Fruit fly (Drosophila melanogaster) whole organism, embryonic: ENCODE results near the gene Nsun5.

Experiments used
- CG11456 ChIP-seq: fragments of 200-800 bp; sonication (Bioruptor generic); IDR thresholded peaks from 3 replicates; pipeline ENCODE4 v1.3.6; 2022; ENCODE audit warnings: missing biosample characterization, missing genetic modification characterization
- CG15073 ChIP-seq: fragments of 200-800 bp; sonication (Bioruptor generic); optimal IDR thresholded peaks from 2 replicates; lab custom pipeline; 2016; ENCODE audit warnings: missing biosample characterization, missing genetic modification characterization
- CG15269 ChIP-seq: fragments of 200-800 bp; sonication (Bioruptor generic); optimal IDR thresholded peaks from 2 replicates; lab custom pipeline; 2018; ENCODE audit warnings: missing biosample characterization, mild to moderate bottlenecking, missing genetic modification characterization, moderate library complexity
- CG1529 ChIP-seq: fragments of 200-800 bp; sonication (Bioruptor generic); optimal IDR thresholded peaks from 3 replicates; lab custom pipeline; 2018; ENCODE audit warnings: missing biosample characterization, missing genetic modification characterization
- CG17829 ChIP-seq: fragments of 200-800 bp; optimal IDR thresholded peaks from 2 replicates; lab custom pipeline; 2019; ENCODE audit warnings: missing biosample characterization, mild to moderate bottlenecking, missing genetic modification characterization, moderate library complexity
- CG18476 ChIP-seq: fragments of 200-800 bp; sonication (Bioruptor generic); optimal IDR thresholded peaks from 2 replicates; lab custom pipeline; 2016; ENCODE audit warnings: missing biosample characterization, mild to moderate bottlenecking, missing genetic modification characterization
- CG2678 ChIP-seq: fragments of 200-800 bp; sonication (Bioruptor generic); optimal IDR thresholded peaks from 3 replicates; lab custom pipeline; 2019; ENCODE audit warnings: missing biosample characterization, mild to moderate bottlenecking, missing genetic modification characterization, moderate library complexity
- CG30020 ChIP-seq: fragments of 200-800 bp; optimal IDR thresholded peaks from 2 replicates; lab custom pipeline; 2019; ENCODE audit warnings: missing biosample characterization, mild to moderate bottlenecking, missing genetic modification characterization, moderate library complexity
- CG3407 ChIP-seq: fragments of 200-800 bp; sonication (Bioruptor generic); optimal IDR thresholded peaks from 2 replicates; lab custom pipeline; 2018; ENCODE audit warnings: missing biosample characterization, mild to moderate bottlenecking, missing genetic modification characterization
- CG3995 ChIP-seq: fragments of 200-800 bp; sonication (Bioruptor generic); optimal IDR thresholded peaks from 3 replicates; lab custom pipeline; 2016; ENCODE audit warnings: missing biosample characterization, missing genetic modification characterization
- CG42726 ChIP-seq: fragments of 200-800 bp; sonication (Bioruptor generic); IDR thresholded peaks from 2 replicates; pipeline ENCODE4 v1.3.6; 2022; ENCODE audit warnings: missing biosample characterization, missing genetic modification characterization; ENCODE audit not compliant: partially characterized antibody
- CG4404 ChIP-seq: fragments of 200-800 bp; sonication (Bioruptor generic); IDR thresholded peaks from 2 replicates; pipeline ENCODE4 v1.3.6; 2022; ENCODE audit warnings: missing biosample characterization, missing genetic modification characterization
- CG4707 ChIP-seq: fragments of 200-800 bp; sonication (Bioruptor generic); optimal IDR thresholded peaks from 2 replicates; lab custom pipeline; 2018; ENCODE audit warnings: missing biosample characterization, mild to moderate bottlenecking, missing genetic modification characterization, moderate library complexity
- Deaf1 ChIP-seq: fragments of 200-800 bp; optimal IDR thresholded peaks from 3 replicates; lab custom pipeline; 2019; ENCODE audit warnings: missing biosample characterization, mild to moderate bottlenecking, missing genetic modification characterization, moderate library complexity
- Dip3 ChIP-seq: fragments of 200-800 bp; sonication (Bioruptor generic); optimal IDR thresholded peaks from 3 replicates; lab custom pipeline; 2016; ENCODE audit warnings: missing biosample characterization, missing genetic modification characterization
- ERR ChIP-seq: fragments of 200-800 bp; sonication (Bioruptor generic); optimal IDR thresholded peaks from 2 replicates; lab custom pipeline; 2016; ENCODE audit warnings: missing biosample characterization, missing genetic modification characterization
- HLH54F ChIP-seq: fragments of 200-800 bp; sonication (Bioruptor generic); optimal IDR thresholded peaks from 3 replicates; lab custom pipeline; 2016; ENCODE audit warnings: missing biosample characterization, missing genetic modification characterization
- HmgZ ChIP-seq: fragments of 200-800 bp; sonication (Bioruptor generic); optimal IDR thresholded peaks from 2 replicates; lab custom pipeline; 2018; ENCODE audit warnings: missing biosample characterization, mild to moderate bottlenecking, missing genetic modification characterization
- Hsf ChIP-seq: fragments of 200-800 bp; sonication (Bioruptor generic); optimal IDR thresholded peaks from 3 replicates; lab custom pipeline; 2016; ENCODE audit warnings: missing biosample characterization, missing genetic modification characterization
- Neu2 ChIP-seq: fragments of 200-800 bp; sonication (Bioruptor generic); optimal IDR thresholded peaks from 3 replicates; lab custom pipeline; 2016; ENCODE audit warnings: missing biosample characterization, missing genetic modification characterization, borderline replicate concordance
- Rfx ChIP-seq: fragments of 200-800 bp; sonication (Bioruptor generic); IDR thresholded peaks from 2 replicates; pipeline ENCODE4 v1.3.6; 2022; ENCODE audit warnings: missing biosample characterization, missing genetic modification characterization
- Spps ChIP-seq: fragments of 200-800 bp; sonication (Bioruptor generic); optimal IDR thresholded peaks from 2 replicates; lab custom pipeline; 2018; ENCODE audit warnings: missing biosample characterization, mild to moderate bottlenecking, missing genetic modification characterization
- Sry-δ ChIP-seq: fragments of 200-800 bp; sonication (Bioruptor generic); optimal IDR thresholded peaks from 2 replicates; lab custom pipeline; 2016; ENCODE audit warnings: missing biosample characterization, missing genetic modification characterization
- Tbp ChIP-seq: fragments of >200 bp; optimal IDR thresholded peaks from 2 replicates; lab custom pipeline; 2018; ENCODE audit warnings: missing biosample characterization, missing genetic modification characterization
- Trl ChIP-seq, 3 experiments: fragments of >200 bp in 2 of 3; fragments of 200-800 bp in 1 of 3; sonication (Bioruptor generic) in 1 of 3; optimal IDR thresholded peaks; 2 replicates in 1 of 3; 3 replicates in 2 of 3; lab custom pipeline; 2016 to 2017; ENCODE audit warnings: missing biosample characterization in 1 of 3, missing genetic modification characterization in 1 of 3
- Xrp1 ChIP-seq: fragments of 200-800 bp; sonication (Bioruptor generic); IDR thresholded peaks from 2 replicates; pipeline ENCODE4 v1.3.6; 2022; ENCODE audit warnings: missing biosample characterization, missing genetic modification characterization
- caup ChIP-seq: fragments of 200-800 bp; sonication (Bioruptor generic); optimal IDR thresholded peaks from 3 replicates; lab custom pipeline; 2017; ENCODE audit warnings: missing biosample characterization, mild to moderate bottlenecking, missing genetic modification characterization, moderate library complexity; ENCODE audit not compliant: severe bottlenecking
- chm ChIP-seq: fragments of 200-800 bp; sonication (Bioruptor generic); IDR thresholded peaks from 2 replicates; pipeline ENCODE4 v1.3.6; 2022; ENCODE audit warnings: missing biosample characterization, missing genetic modification characterization
- ci ChIP-seq: fragments of 200-800 bp; sonication (Bioruptor generic); IDR thresholded peaks from 3 replicates; pipeline ENCODE4 v1.3.6; 2022; ENCODE audit warnings: missing biosample characterization, missing genetic modification characterization
- eve ChIP-seq, 2 experiments: fragments of >200 bp; optimal IDR thresholded peaks; 2 replicates each; lab custom pipeline; 2017; ENCODE audit warnings: missing biosample characterization in 2 of 2, missing genetic modification characterization in 2 of 2
- ftz-f1 ChIP-seq: fragments of 200-800 bp; sonication (Bioruptor generic); optimal IDR thresholded peaks from 2 replicates; lab custom pipeline; 2016; ENCODE audit warnings: missing biosample characterization, missing genetic modification characterization
- grau ChIP-seq: fragments of 200-800 bp; optimal IDR thresholded peaks from 3 replicates; lab custom pipeline; 2019; ENCODE audit warnings: missing biosample characterization, mild to moderate bottlenecking, missing genetic modification characterization, moderate library complexity
- hth ChIP-seq: fragments of >200 bp; optimal IDR thresholded peaks from 2 replicates; lab custom pipeline; 2017; ENCODE audit warnings: inconsistent platforms
- ind ChIP-seq: fragments of 200-800 bp; sonication (Bioruptor generic); optimal IDR thresholded peaks from 3 replicates; lab custom pipeline; 2016; ENCODE audit warnings: missing biosample characterization, missing genetic modification characterization
- jing ChIP-seq: fragments of 200-800 bp; sonication (Bioruptor generic); optimal IDR thresholded peaks from 2 replicates; lab custom pipeline; 2018; ENCODE audit warnings: missing biosample characterization, mild to moderate bottlenecking, missing genetic modification characterization
- jumu ChIP-seq: fragments of 200-800 bp; sonication (Bioruptor generic); optimal IDR thresholded peaks from 3 replicates; lab custom pipeline; 2016; ENCODE audit warnings: missing biosample characterization, missing genetic modification characterization
- kni ChIP-seq: fragments of 200-800 bp; sonication (Bioruptor generic); optimal IDR thresholded peaks from 3 replicates; lab custom pipeline; 2017; ENCODE audit warnings: mild to moderate bottlenecking, missing biosample characterization, missing genetic modification reagents, missing genetic modification characterization
- maf-S ChIP-seq: fragments of 200-800 bp; sonication (Bioruptor generic); optimal IDR thresholded peaks from 2 replicates; lab custom pipeline; 2016; ENCODE audit warnings: missing biosample characterization, missing genetic modification characterization
- nmo ChIP-seq: fragments of 200-800 bp; sonication (Bioruptor generic); optimal IDR thresholded peaks from 2 replicates; lab custom pipeline; 2018; ENCODE audit warnings: missing biosample characterization, mild to moderate bottlenecking, missing genetic modification characterization, moderate library complexity
- odd ChIP-seq: fragments of 200-800 bp; sonication (Bioruptor generic); optimal IDR thresholded peaks from 2 replicates; lab custom pipeline; 2017; ENCODE audit warnings: missing biosample characterization, mild to moderate bottlenecking, missing genetic modification characterization
- otp ChIP-seq: fragments of 200-800 bp; sonication (Bioruptor generic); IDR thresholded peaks from 3 replicates; pipeline ENCODE4, ENCODE4 v1.3.6; 2022; ENCODE audit warnings: missing biosample characterization, missing genetic modification characterization
- peb ChIP-seq: fragments of 200-800 bp; sonication (Bioruptor generic); IDR thresholded peaks from 2 replicates; pipeline ENCODE4 v1.3.6; 2022; ENCODE audit warnings: missing biosample characterization, missing genetic modification characterization
- repo ChIP-seq: fragments of 200-800 bp; sonication (Bioruptor generic); optimal IDR thresholded peaks from 2 replicates; lab custom pipeline; 2016; ENCODE audit warnings: missing biosample characterization, missing genetic modification characterization
- sim ChIP-seq: fragments of 200-800 bp; sonication (Bioruptor generic); IDR thresholded peaks from 2 replicates; pipeline ENCODE4 v1.3.6; 2022; ENCODE audit warnings: missing biosample characterization, missing genetic modification characterization
- tgo ChIP-seq: fragments of 200-800 bp; sonication (Bioruptor generic); IDR thresholded peaks from 3 replicates; pipeline ENCODE4 v1.3.6; 2022; ENCODE audit warnings: missing biosample characterization, missing genetic modification characterization
- unpg ChIP-seq: fragments of 200-800 bp; sonication (Bioruptor generic); optimal IDR thresholded peaks from 3 replicates; lab custom pipeline; 2018; ENCODE audit warnings: missing biosample characterization, mild to moderate bottlenecking, missing genetic modification characterization, moderate library complexity
- vfl ChIP-seq: fragments of 200-800 bp; sonication (Bioruptor generic); optimal IDR thresholded peaks from 2 replicates; lab custom pipeline; 2016; ENCODE audit warnings: missing biosample characterization, missing genetic modification characterization
- zen2 ChIP-seq: fragments of 200-800 bp; sonication (Bioruptor generic); IDR thresholded peaks from 3 replicates; pipeline ENCODE4 v1.3.6; 2022; ENCODE audit warnings: missing biosample characterization, missing genetic modification characterization; ENCODE audit not compliant: partially characterized antibody
- zf30C ChIP-seq: fragments of 200-800 bp; sonication (Bioruptor generic); optimal IDR thresholded peaks from 3 replicates; lab custom pipeline; 2018; ENCODE audit warnings: missing biosample characterization, mild to moderate bottlenecking, missing genetic modification characterization

The Nsun5 gene

DNA sequence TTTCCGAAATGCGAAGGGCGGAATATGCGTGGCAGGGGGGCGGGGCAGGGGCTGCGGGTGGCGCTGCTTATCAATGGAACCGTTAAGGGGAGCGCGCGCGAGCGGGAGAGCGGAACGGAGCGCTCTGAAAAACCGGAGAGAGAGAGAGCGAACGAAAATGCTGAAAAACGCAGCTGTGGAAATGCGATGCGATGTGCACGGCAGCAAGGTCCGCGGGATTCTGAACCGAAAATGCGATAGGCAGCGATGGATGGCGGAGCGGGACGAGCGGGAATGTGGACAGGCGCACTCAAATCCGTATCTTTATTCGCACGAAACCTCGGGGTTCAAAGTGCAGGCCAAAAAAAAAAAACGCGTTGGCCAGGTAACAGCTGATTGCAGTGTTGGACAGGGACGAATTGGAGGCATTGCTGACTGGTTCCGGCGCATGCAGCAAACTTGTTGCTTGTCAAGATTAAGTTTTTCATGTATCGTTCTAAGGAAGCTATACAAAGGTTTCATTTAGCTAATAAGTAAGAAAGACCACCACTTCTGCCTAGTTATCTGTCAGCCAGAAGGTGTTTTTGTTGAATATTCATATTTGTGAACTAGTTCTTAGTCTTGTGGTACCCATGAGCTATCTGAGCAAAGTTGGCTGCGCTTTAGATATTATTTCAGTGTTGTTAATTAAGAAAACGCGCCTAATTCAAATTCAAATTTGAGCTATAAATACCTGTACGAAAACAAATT, 14.4 kb downstream of the Nsun5 start, which contains the start of gene Ppcs (continued):
- TF ChIP-seq CG17829 (tag; lab: Kevin White, UChicago) (peak; percentile 10), CG4707 (GFP tag; lab: Kevin White, UChicago) (no peak), CG18476 (GFP tag; lab: Kevin White, UChicago) (peak; percentile 58), jing (GFP tag; lab: Kevin White, UChicago) (no peak), CG2678 (peak; percentile 62), sim (no peak), chm (GFP tag; lab: Robert Waterston, UW) (peak; percentile 58; the same call in 1 of the 2 replicates), unpg (GFP tag; lab: Kevin White, UChicago) (peak; percentile 20), Hsf (GFP tag; lab: Kevin White, UChicago) (peak; percentile 74), tgo (GFP tag; lab: Robert Waterston, UW) (no peak), zf30C (GFP tag; lab: Kevin White, UChicago) (no peak), caup (GFP tag; lab: Kevin White, UChicago) (peak; percentile 54), CG3995 (GFP tag; lab: Kevin White, UChicago) (peak; percentile 63), jumu (GFP tag; lab: Kevin White, UChicago) (peak; percentile 52), grau (tag; lab: Kevin White, UChicago) (peak; percentile 54), odd (GFP tag; lab: Kevin White, UChicago) (peak; percentile 30), ERR (GFP tag; lab: Kevin White, UChicago) (peak; percentile 35), CG30020 (tag; lab: Kevin White, UChicago) (peak; percentile 33), Neu2 (GFP tag; lab: Kevin White, UChicago) (peak; percentile 25), Rfx (GFP tag; lab: Robert Waterston, UW) (peak; percentile 60), nmo (GFP tag; lab: Kevin White, UChicago) (peak; percentile 69), ind (GFP tag; lab: Kevin White, UChicago) (peak; percentile 66), HLH54F (peak; percentile 73), CG11456 (GFP tag; lab: Robert Waterston, UW) (peak; percentile 27; the same call in 1 of the 3 replicates), CG1529 (GFP tag; lab: Kevin White, UChicago) (peak; percentile 20), maf-S (peak; percentile 56), zen2 (GFP tag; lab: Robert Waterston, UW) (peak; percentile 62; the same call in 2 of the 3 replicates), peb (GFP tag; lab: Robert Waterston, UW) (no peak), CG4404 (GFP tag; lab: Robert Waterston, UW) (no peak; the same call in 1 of the 2 replicates), eve (GFP tag; optimal IDR thresholded peaks at IDR 0.05; lab: Kevin White, UChicago) (no peak), hth (no peak), Xrp1 (GFP tag; lab: Robert Waterston, UW) (peak; percentile 52; the same call in 1 of the 2 replicates), Spps (tag; lab: Kevin White, UChicago) (no peak), CG15073 (GFP tag; lab: Kevin White, UChicago) (no peak), Deaf1 (tag; lab: Kevin White, UChicago) (peak; percentile 61), CG3407 (GFP tag; lab: Kevin White, UChicago) (peak; percentile 23), HmgZ (tag; lab: Kevin White, UChicago) (peak; percentile 62), CG15269 (peak; percentile 29), otp (GFP tag; lab: Robert Waterston, UW) (peak; percentile 45; the same call in 2 of the 3 replicates), Tbp (no peak), Dip3 (GFP tag; lab: Kevin White, UChicago) (peak; percentile 58), CG42726 (peak; percentile 56), repo (peak; percentile 61), ftz-f1 (GFP tag; lab: Kevin White, UChicago) (no peak), ci (peak; percentile 60; the same call in 2 of the 3 replicates), vfl (GFP tag; lab: Kevin White, UChicago) (peak; percentile 68), kni (GFP tag; lab: Kevin White, UChicago) (peak; percentile 70), Sry-δ (GFP tag; lab: Kevin White, UChicago) (peak; percentile 56), Trl (optimal IDR thresholded peaks at IDR 0.05; lab: Kevin White, UChicago) (peak; percentile 88 to 96), Trl (GFP tag; optimal IDR thresholded peaks at IDR 0.05; lab: Kevin White, UChicago) (peak; percentile 66)
